Worm (Caenorhabditis elegans): Measurements from ENCODE around the gene rmd-1.

rmd-1 gene

ce11 chrIII:9734030-9734429 is 24.9 kb upstream of the rmd-1 start:
- TF ChIP-seq ceh-39 (tag; optimal IDR thresholded peaks at IDR 0.05) (no peak), unc-62 (GFP tag; optimal IDR thresholded peaks at IDR 0.05) (peak; percentile 15)

ce11 chrIII:9735857-9736256 is 23.0 kb upstream of the rmd-1 start, which contains the start of gene dao-6:
Gene dao-6, minus strand, starts transcription at chrIII:9736201.
- no peak for TF ChIP-seq flh-1 (GFP tag; optimal IDR thresholded peaks at IDR 0.05)
- TF ChIP-seq blmp-1 (tag; optimal IDR thresholded peaks at IDR 0.05) = no peak
- TF ChIP-seq cnd-1 (tag; optimal IDR thresholded peaks at IDR 0.05) = no peak
- no peak for TF ChIP-seq unc-39 (tag; optimal IDR thresholded peaks at IDR 0.05)
- TF ChIP-seq ceh-43 (GFP tag; optimal IDR thresholded peaks at IDR 0.05) = no peak
- TF ChIP-seq ztf-11 (tag; optimal IDR thresholded peaks at IDR 0.05) = no peak
- TF ChIP-seq nhr-237 (tag; optimal IDR thresholded peaks at IDR 0.05) = no peak
- no peak for TF ChIP-seq unc-62 (GFP tag; optimal IDR thresholded peaks at IDR 0.05)
- no peak for TF ChIP-seq nhr-76 (tag; optimal IDR thresholded peaks at IDR 0.05)
- no peak for TF ChIP-seq sem-2 (GFP tag; optimal IDR thresholded peaks at IDR 0.05)
- TF ChIP-seq lsy-2 (tag; optimal IDR thresholded peaks at IDR 0.05) = no peak
- no peak for TF ChIP-seq lin-13 (tag; optimal IDR thresholded peaks at IDR 0.05)
- TF ChIP-seq nhr-2 (tag; optimal IDR thresholded peaks at IDR 0.05) = no peak
- TF ChIP-seq nhr-12 (tag; optimal IDR thresholded peaks at IDR 0.05) = no peak
- no peak for TF ChIP-seq zip-8 (tag; optimal IDR thresholded peaks at IDR 0.05)
- no peak for TF ChIP-seq ces-1 (GFP tag; optimal IDR thresholded peaks at IDR 0.05)
- no peak for TF ChIP-seq hlh-1 (tag; optimal IDR thresholded peaks at IDR 0.05)
- no peak for TF ChIP-seq mab-5 (tag; optimal IDR thresholded peaks at IDR 0.05)
- TF ChIP-seq drap-1 (GFP tag; optimal IDR thresholded peaks at IDR 0.05) = no peak

ce11 chrIII:9738954-9739353 is 19.9 kb upstream of the rmd-1 start, which contains the start of gene hlh-4:
Gene hlh-4, minus strand, starts transcription at chrIII:9739054.
- TF ChIP-seq ces-1 (GFP tag; optimal IDR thresholded peaks at IDR 0.05) = no peak
- no peak for TF ChIP-seq lin-32 (GFP tag; optimal IDR thresholded peaks at IDR 0.05)
- TF ChIP-seq nhr-12 (tag; optimal IDR thresholded peaks at IDR 0.05) = no peak
- no peak for TF ChIP-seq elt-1 (tag; optimal IDR thresholded peaks at IDR 0.05; ENCODE audit: borderline replicate concordance, insufficient read depth)
- no peak for TF ChIP-seq bed-3 (GFP tag; optimal IDR thresholded peaks at IDR 0.05)
- TF ChIP-seq drap-1 (GFP tag; optimal IDR thresholded peaks at IDR 0.05) = no peak
- TF ChIP-seq ceh-83 (GFP tag; optimal IDR thresholded peaks at IDR 0.05) = no peak
- TF ChIP-seq lsy-2 (tag; optimal IDR thresholded peaks at IDR 0.05) = no peak
- no peak for TF ChIP-seq blmp-1 (tag; optimal IDR thresholded peaks at IDR 0.05)

DNA sequence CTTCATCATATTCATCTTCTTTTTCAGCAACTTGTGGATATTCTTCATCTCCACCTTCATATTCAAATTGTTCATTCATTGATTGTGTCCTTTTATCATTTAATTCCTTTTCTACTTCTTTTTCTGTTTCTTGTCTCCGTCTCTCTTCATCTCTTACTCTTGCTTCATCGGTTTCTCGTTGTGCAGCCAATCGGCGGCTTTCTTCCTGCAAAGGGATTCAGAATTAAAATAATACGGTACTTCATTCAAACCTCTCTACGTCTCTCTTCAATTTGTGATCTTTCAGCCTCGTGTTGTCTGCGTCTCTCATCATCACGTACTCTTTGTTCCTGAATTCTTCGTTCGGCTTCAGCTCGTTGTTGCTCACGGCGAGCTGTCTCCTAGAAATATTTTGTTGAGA is 18.2 kb upstream of the rmd-1 start:
- TF ChIP-seq lsy-2 (tag; optimal IDR thresholded peaks at IDR 0.05) (peak; percentile 41), mls-2 (tag; optimal IDR thresholded peaks at IDR 0.05) (no peak)

- TF ChIP-seq unc-62 (GFP tag; optimal IDR thresholded peaks at IDR 0.05) (peak; percentile 69), unc-120 (tag; optimal IDR thresholded peaks at IDR 0.05; ENCODE audit: poor library complexity, severe bottlenecking) (peak; percentile 27), tbx-8 (GFP tag; optimal IDR thresholded peaks at IDR 0.05) (no peak), lsy-2 (tag; optimal IDR thresholded peaks at IDR 0.05) (no peak), hlh-1 (tag; optimal IDR thresholded peaks at IDR 0.05) (peak; percentile 95)
Measured at ce11 chrIII:9741985-9742384, 16.9 kb upstream of the rmd-1 start.

DNA sequence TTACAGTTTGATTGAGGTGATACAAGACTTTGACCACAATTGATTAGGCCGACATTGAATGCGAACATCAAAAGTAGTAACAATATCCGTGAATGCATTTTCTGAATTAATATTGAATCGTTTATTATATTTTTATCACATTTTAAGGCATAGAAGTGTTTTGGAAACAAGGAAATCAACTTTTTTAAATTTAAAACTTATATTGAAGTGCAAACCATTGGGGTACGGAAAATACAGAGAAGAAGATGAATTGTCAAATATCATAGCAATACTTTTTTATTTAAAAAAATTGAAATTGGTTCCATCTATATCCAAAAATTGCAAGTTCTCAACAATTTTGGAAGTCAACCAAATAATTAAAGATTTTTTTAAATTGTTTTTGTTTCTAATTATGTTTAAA is 15.7 kb upstream of the rmd-1 start, which contains the start of gene T05G5.1:
Gene T05G5.1 (minus strand): TSS at position 101 of the 400 bp plus-strand sequence.
- no peak for TF ChIP-seq lin-13 (tag; optimal IDR thresholded peaks at IDR 0.05)
- no peak for TF ChIP-seq ztf-11 (tag; optimal IDR thresholded peaks at IDR 0.05)
- no peak for TF ChIP-seq zip-8 (tag; optimal IDR thresholded peaks at IDR 0.05)
- TF ChIP-seq snpc-4 (tag; optimal IDR thresholded peaks at IDR 0.05) = no peak
- TF ChIP-seq sptf-1 (tag; optimal IDR thresholded peaks at IDR 0.05) = no peak
- no peak for TF ChIP-seq tbx-8 (GFP tag; optimal IDR thresholded peaks at IDR 0.05)
- no peak for TF ChIP-seq drap-1 (GFP tag; optimal IDR thresholded peaks at IDR 0.05)
- no peak for TF ChIP-seq nhr-12 (tag; optimal IDR thresholded peaks at IDR 0.05)
- TF ChIP-seq nhr-2 (tag; optimal IDR thresholded peaks at IDR 0.05) = no peak
- TF ChIP-seq nhr-237 (tag; optimal IDR thresholded peaks at IDR 0.05) = no peak
- TF ChIP-seq flh-1 (GFP tag; optimal IDR thresholded peaks at IDR 0.05) = no peak
- no peak for TF ChIP-seq pha-4 (tag; optimal IDR thresholded peaks at IDR 0.05)
- no peak for TF ChIP-seq nhr-28 (tag; optimal IDR thresholded peaks at IDR 0.05)
- TF ChIP-seq bed-3 (GFP tag; optimal IDR thresholded peaks at IDR 0.05) = no peak
